Worm (Caenorhabditis elegans) whole organism, L4/young adult: ENCODE measurements around the gene prp-18.
A peak's percentile ranks its signal among the peaks of the same experiment; 100 is the strongest.

Experiments used
- W03F9.2 ChIP-seq: fragments of 150-350 bp; optimal IDR thresholded peaks from 2 replicates; lab custom pipeline; 2014; ENCODE audit warnings: missing biosample characterization, missing genetic modification characterization
- dao-5 ChIP-seq: sonication (generic microtip); optimal IDR thresholded peaks from 2 replicates; lab custom pipeline; 2016; ENCODE audit warnings: missing genotype, missing genetic modification characterization, moderate library complexity, missing compliant biosample characterization
- him-1 ChIP-seq: sonication (generic microtip); optimal IDR thresholded peaks from 2 replicates; lab custom pipeline; 2016; ENCODE audit warnings: missing genotype, missing genetic modification reagents, missing genetic modification characterization, missing compliant biosample characterization

The prp-18 gene

ce11 chrIV:9863817-9864216, 20.4 kb downstream of the prp-18 start, which contains the start of gene K07F5.16:
Gene K07F5.16 (plus strand): TSS chrIV:9864117.
- TF ChIP-seq him-1 (tag; lab: Kevin White, UChicago), result no peak
- TF ChIP-seq dao-5, result no peak
- TF ChIP-seq W03F9.2 (tag; lab: Kevin White, UChicago), result no peak

- no peak for TF ChIP-seq him-1 (tag; lab: Kevin White, UChicago)
- no peak for TF ChIP-seq dao-5
- TF ChIP-seq W03F9.2 (tag; lab: Kevin White, UChicago), result no peak
Observed at ce11 chrIV:9861921-9862320, 22.3 kb downstream of the prp-18 start, which contains the start of gene K07F5.14. Gene K07F5.14 (plus strand): TSS chrIV:9862221.

- TF ChIP-seq W03F9.2 (tag; lab: Kevin White, UChicago) (no peak), him-1 (tag; lab: Kevin White, UChicago) (no peak), dao-5 (no peak)
Observed at ce11 chrIV:9858970-9859369, 25.2 kb downstream of the prp-18 start.

- TF ChIP-seq W03F9.2 (tag; lab: Kevin White, UChicago) (peak; percentile 75), him-1 (tag; lab: Kevin White, UChicago) (no peak), dao-5 (no peak)
Observed at ce11 chrIV:9857952-9858488, 26.2 kb downstream of the prp-18 start, which contains the start of gene npp-1. Gene npp-1 (plus strand): TSS chrIV:9858488.

- TF ChIP-seq dao-5 (no peak), W03F9.2 (tag; lab: Kevin White, UChicago) (no peak), him-1 (tag; lab: Kevin White, UChicago) (no peak)
Observed at ce11 chrIV:9855712-9856111, 28.5 kb downstream of the prp-18 start, which contains the start of gene K07F5.12. Gene K07F5.12 (plus strand): TSS chrIV:9856012.

- TF ChIP-seq W03F9.2 (tag; lab: Kevin White, UChicago), result no peak
- no peak for TF ChIP-seq dao-5
- no peak for TF ChIP-seq him-1 (tag; lab: Kevin White, UChicago)
Observed at ce11 chrIV:9854952-9855351, 29.2 kb downstream of the prp-18 start.

- TF ChIP-seq him-1 (tag; lab: Kevin White, UChicago), result no peak
- TF ChIP-seq dao-5, result no peak
- TF ChIP-seq W03F9.2 (tag; lab: Kevin White, UChicago), result no peak
Observed at ce11 chrIV:9852818-9853466, 31.2 kb downstream of the prp-18 start.

ce11 chrIV:9852250-9852649, 31.9 kb downstream of the prp-18 start, which contains the start of gene ssq-1:
Gene ssq-1 (plus strand): TSS chrIV:9852550.
- TF ChIP-seq dao-5 (no peak), W03F9.2 (tag; lab: Kevin White, UChicago) (no peak), him-1 (tag; lab: Kevin White, UChicago) (no peak)

- TF ChIP-seq dao-5 (no peak), W03F9.2 (tag; lab: Kevin White, UChicago) (no peak), him-1 (tag; lab: Kevin White, UChicago) (no peak)
Observed at ce11 chrIV:9850931-9851330, 33.3 kb downstream of the prp-18 start, which contains the start of gene ssp-10. Gene ssp-10 (minus strand): TSS chrIV:9851031.

ce11 chrIV:9849624-9850023, 34.6 kb downstream of the prp-18 start, which contains the start of gene K07F5.8:
Gene K07F5.8 (minus strand): TSS chrIV:9849724.
- TF ChIP-seq dao-5 (no peak), him-1 (tag; lab: Kevin White, UChicago) (no peak), W03F9.2 (tag; lab: Kevin White, UChicago) (no peak)

ce11 chrIV:9848075-9848474, 36.1 kb downstream of the prp-18 start, which contains the start of gene K07F5.7:
Gene K07F5.7 (minus strand): TSS chrIV:9848175.
- TF ChIP-seq him-1 (tag; lab: Kevin White, UChicago) (no peak), dao-5 (no peak), W03F9.2 (tag; lab: Kevin White, UChicago) (no peak)

- no peak for TF ChIP-seq him-1 (tag; lab: Kevin White, UChicago)
- no peak for TF ChIP-seq dao-5
Observed at ce11 chrIV:9846574-9846973, 37.6 kb downstream of the prp-18 start, which contains the start of gene K07F5.6. Gene K07F5.6 (minus strand): TSS chrIV:9846674.

ce11 chrIV:9843760-9844159, 40.4 kb downstream of the prp-18 start, which contains the start of gene nspd-2:
Gene nspd-2 (plus strand): TSS chrIV:9844060.
- TF ChIP-seq W03F9.2 (tag; lab: Kevin White, UChicago) (no peak), him-1 (tag; lab: Kevin White, UChicago) (no peak), dao-5 (no peak)

- no peak for TF ChIP-seq W03F9.2 (tag; lab: Kevin White, UChicago)
- no peak for TF ChIP-seq him-1 (tag; lab: Kevin White, UChicago)
- no peak for TF ChIP-seq dao-5
Observed at ce11 chrIV:9842071-9842470, 42.1 kb downstream of the prp-18 start, which contains the start of gene K07F5.17. Gene K07F5.17 (plus strand): TSS chrIV:9842371.
